Worm (Caenorhabditis elegans) whole organism, L4 larva: ENCODE results near the gene H01G02.3.

Experiments used
- dve-1 ChIP-seq: sonication (generic microtip); optimal IDR thresholded peaks from 2 replicates; lab custom pipeline; 2017; ENCODE audit warnings: antibody characterized with exemption, mild to moderate bottlenecking, missing genetic modification characterization, missing compliant biosample characterization; ENCODE audit not compliant: insufficient read depth
- egl-27 ChIP-seq: sonication (generic microtip); optimal IDR thresholded peaks from 3 replicates; lab custom pipeline; 2017; ENCODE audit warnings: missing biosample characterization, missing genetic modification reagents, missing genetic modification characterization
- lin-39 ChIP-seq: fragments of 150-350 bp; optimal IDR thresholded peaks from 2 replicates; lab custom pipeline; 2014; ENCODE audit warnings: missing biosample characterization, missing genetic modification reagents, missing genetic modification characterization
- mdl-1 ChIP-seq, 2 experiments: fragments of 150-350 bp in 1 of 2; sonication (generic microtip) in 1 of 2; optimal IDR thresholded peaks; 2 replicates each; lab custom pipeline; 2014 to 2017; ENCODE audit warnings: missing biosample characterization in 2 of 2, missing genetic modification characterization in 2 of 2
- mes-2 ChIP-seq: sonication (generic microtip); optimal IDR thresholded peaks from 2 replicates; lab custom pipeline; 2016; ENCODE audit warnings: missing genotype, mild to moderate bottlenecking, missing genetic modification characterization, missing compliant biosample characterization; ENCODE audit not compliant: poor library complexity, severe bottlenecking
- nhr-10 ChIP-seq: fragments of 150-350 bp; optimal IDR thresholded peaks from 2 replicates; lab custom pipeline; 2014; ENCODE audit warnings: missing biosample characterization, missing genetic modification characterization
- nhr-28 ChIP-seq: fragments of 150-350 bp; optimal IDR thresholded peaks from 2 replicates; lab custom pipeline; 2014; ENCODE audit warnings: missing biosample characterization, missing genetic modification characterization
- pha-4 ChIP-seq, 2 experiments: fragments of 150-350 bp in 1 of 2; fragments of 200-800 bp in 1 of 2; sonication (Bioruptor generic) in 1 of 2; IDR thresholded peaks in 1 of 2; optimal IDR thresholded peaks in 1 of 2; 2 replicates each; pipeline versions ENCODE4 v1.3.6 to Lab custom; 2014 to 2022; ENCODE audit warnings: missing genetic modification characterization in 2 of 2, missing genetic modification reagents in 2 of 2, missing biosample characterization in 1 of 2, missing compliant biosample characterization in 1 of 2
- spr-1 ChIP-seq: sonication (generic microtip); optimal IDR thresholded peaks from 2 replicates; lab custom pipeline; 2016; ENCODE audit warnings: mild to moderate bottlenecking, missing genetic modification characterization, missing compliant biosample characterization
- tra-1 ChIP-seq: fragments of 200-800 bp; sonication (Bioruptor generic); IDR thresholded peaks from 2 replicates; pipeline ENCODE4 v1.3.6; 2022; ENCODE audit warnings: missing genetic modification reagents, missing genetic modification characterization, missing compliant biosample characterization
- zag-1 ChIP-seq: fragments of 150-350 bp; optimal IDR thresholded peaks from 2 replicates; lab custom pipeline; 2014; ENCODE audit warnings: missing biosample characterization, missing genetic modification characterization

- peak; percentile 57 to 82 for TF ChIP-seq mdl-1 (tag; optimal IDR thresholded peaks at IDR 0.05; lab: Kevin White, UChicago)
- peak; percentile 58 for TF ChIP-seq zag-1 (tag; lab: Kevin White, UChicago)
- no peak for TF ChIP-seq nhr-10 (tag; lab: Kevin White, UChicago)
- no peak for TF ChIP-seq mes-2 (tag; lab: Kevin White, UChicago)
- TF ChIP-seq lin-39 (tag; lab: Kevin White, UChicago) = no peak
- TF ChIP-seq pha-4 (GFP tag; IDR thresholded peaks at IDR 0.05; lab: Robert Waterston, UW) = no peak
- TF ChIP-seq pha-4 (tag; optimal IDR thresholded peaks at IDR 0.05; lab: Kevin White, UChicago) = peak; percentile 28
- peak; percentile 88 for TF ChIP-seq nhr-28
- no peak for TF ChIP-seq spr-1
- no peak for TF ChIP-seq egl-27 (tag; lab: Kevin White, UChicago)
- 0 out of 2 replicates have a peak, but pooled peaks have one; percentile 4 for TF ChIP-seq tra-1 (GFP tag; lab: Robert Waterston, UW)
- TF ChIP-seq dve-1 (tag; lab: Kevin White, UChicago) = peak; percentile 89
These were observed 17.3 kb upstream of the H01G02.3 start for ce11 chrIV:11809708-11810114.
